Worm (Caenorhabditis elegans) whole organism, young adult: Measurements from ENCODE around the gene atf-7.

Experiments used
- F49E8.2 ChIP-seq: sonication (generic microtip); optimal IDR thresholded peaks from 3 replicates; lab custom pipeline; 2017; ENCODE audit warnings: missing genetic modification characterization, mild to moderate bottlenecking, missing compliant biosample characterization, antibody characterized with exemption, moderate library complexity; ENCODE audit not compliant: insufficient read depth
- K11D2.4 ChIP-seq: fragments of 200-800 bp; sonication (Bioruptor generic); IDR thresholded peaks from 2 replicates; pipeline ENCODE4 v1.3.6; 2022; ENCODE audit warnings: missing genetic modification reagents, missing genetic modification characterization, missing compliant biosample characterization
- ekl-4 ChIP-seq: fragments of 200-800 bp; sonication (Bioruptor generic); IDR thresholded peaks from 2 replicates; pipeline ENCODE4 v1.3.6; 2022; ENCODE audit warnings: missing genetic modification reagents, missing genetic modification characterization, missing compliant biosample characterization

ce11 chrIII:4454919-4455318, 43.9 kb downstream of the atf-7 start:
- TF ChIP-seq F49E8.2 (tag; lab: Kevin White, UChicago) (no peak), ekl-4 (GFP tag; lab: Robert Waterston, UW) (no peak), K11D2.4 (no peak)
